Worm (Caenorhabditis elegans): Measurements from ENCODE around the gene Y17G9B.11.
A peak's percentile ranks its signal among the peaks of the same experiment; 100 is the strongest.

Gene Y17G9B.11

ce11 chrIV:4745422-4745821 lies 11.0 kb upstream of the Y17G9B.11 start, which contains the start of gene timm-17B.1:
TSS of gene timm-17B.1 (minus strand) at chrIV:4745492.
- TF ChIP-seq nhr-232 (tag; optimal IDR thresholded peaks at IDR 0.05) (no peak), nfya-1 (tag; optimal IDR thresholded peaks at IDR 0.05) (peak; percentile 35), gmeb-2 (tag; optimal IDR thresholded peaks at IDR 0.05) (no peak), ceh-24 (tag; optimal IDR thresholded peaks at IDR 0.05) (no peak), ceh-19 (GFP tag; optimal IDR thresholded peaks at IDR 0.05) (no peak), madf-2 (tag; optimal IDR thresholded peaks at IDR 0.05) (no peak), unc-55 (GFP tag; optimal IDR thresholded peaks at IDR 0.05) (no peak), pros-1 (tag; optimal IDR thresholded peaks at IDR 0.05) (no peak), ceh-14 (tag; optimal IDR thresholded peaks at IDR 0.05) (no peak), zip-5 (tag; optimal IDR thresholded peaks at IDR 0.05) (no peak), elt-2 (tag; optimal IDR thresholded peaks at IDR 0.05) (peak; percentile 42), pat-9 (tag; optimal IDR thresholded peaks at IDR 0.05) (no peak), hlh-30 (tag; optimal IDR thresholded peaks at IDR 0.05; ENCODE audit: insufficient read depth) (no peak), tbx-2 (tag; optimal IDR thresholded peaks at IDR 0.05) (no peak), npax-4 (tag; optimal IDR thresholded peaks at IDR 0.05) (no peak), unc-42 (tag; optimal IDR thresholded peaks at IDR 0.05) (no peak), dve-1 (tag; optimal IDR thresholded peaks at IDR 0.05) (no peak), elt-4 (tag; optimal IDR thresholded peaks at IDR 0.05) (no peak), ceh-34 (tag; optimal IDR thresholded peaks at IDR 0.05) (no peak), rnt-1 (tag; optimal IDR thresholded peaks at IDR 0.05) (no peak), ref-2 (tag; optimal IDR thresholded peaks at IDR 0.05) (no peak), sox-2 (GFP tag; IDR thresholded peaks at IDR 0.05) (no peak), pax-1 (tag; optimal IDR thresholded peaks at IDR 0.05) (no peak), hlh-13 (GFP tag; optimal IDR thresholded peaks at IDR 0.05) (no peak), che-1 (tag; optimal IDR thresholded peaks at IDR 0.05) (no peak), sox-4 (tag; optimal IDR thresholded peaks at IDR 0.05) (peak; percentile 6), ttx-3 (tag; optimal IDR thresholded peaks at IDR 0.05) (peak; percentile 36)

ce11 chrIV:4747553-4747952 lies 8.9 kb upstream of the Y17G9B.11 start, which contains the start of gene tctn-1:
TSS of gene tctn-1 (minus strand) at chrIV:4747832.
- TF ChIP-seq ceh-34 (tag; optimal IDR thresholded peaks at IDR 0.05) (no peak), npax-4 (tag; optimal IDR thresholded peaks at IDR 0.05) (no peak), ztf-16 (tag; optimal IDR thresholded peaks at IDR 0.05) (no peak), pha-2 (tag; optimal IDR thresholded peaks at IDR 0.05) (no peak), ceh-19 (GFP tag; optimal IDR thresholded peaks at IDR 0.05) (no peak), hlh-6 (tag; optimal IDR thresholded peaks at IDR 0.05) (no peak), unc-42 (tag; optimal IDR thresholded peaks at IDR 0.05) (no peak), ttx-3 (tag; optimal IDR thresholded peaks at IDR 0.05) (no peak), fkh-10 (GFP tag; optimal IDR thresholded peaks at IDR 0.05) (no peak), ceh-9 (tag; optimal IDR thresholded peaks at IDR 0.05) (no peak), zip-5 (tag; optimal IDR thresholded peaks at IDR 0.05) (no peak)

- no peak for TF ChIP-seq ttx-3 (tag; optimal IDR thresholded peaks at IDR 0.05)
- no peak for TF ChIP-seq fkh-6 (tag; optimal IDR thresholded peaks at IDR 0.05)
- TF ChIP-seq ceh-30 (tag; optimal IDR thresholded peaks at IDR 0.05): no peak
- peak; percentile 62 for TF ChIP-seq nfya-1 (tag; optimal IDR thresholded peaks at IDR 0.05)
- no peak for TF ChIP-seq hlh-13 (GFP tag; optimal IDR thresholded peaks at IDR 0.05)
- TF ChIP-seq ceh-48 (tag; optimal IDR thresholded peaks at IDR 0.05): no peak
- no peak for TF ChIP-seq C08G9.2 (tag; optimal IDR thresholded peaks at IDR 0.05)
- no peak for TF ChIP-seq ets-4 (tag; optimal IDR thresholded peaks at IDR 0.05)
- no peak for TF ChIP-seq elt-4 (tag; optimal IDR thresholded peaks at IDR 0.05)
- no peak for TF ChIP-seq hlh-6 (tag; optimal IDR thresholded peaks at IDR 0.05)
- TF ChIP-seq ceh-45 (GFP tag; IDR thresholded peaks at IDR 0.05): no peak
- TF ChIP-seq lin-11 (tag; optimal IDR thresholded peaks at IDR 0.05): no peak
- TF ChIP-seq hlh-30 (tag; optimal IDR thresholded peaks at IDR 0.05; ENCODE audit: insufficient read depth): no peak
- TF ChIP-seq ceh-6 (GFP tag; optimal IDR thresholded peaks at IDR 0.05): no peak
- TF ChIP-seq npax-4 (tag; optimal IDR thresholded peaks at IDR 0.05): no peak
- no peak for TF ChIP-seq pha-4 (tag; optimal IDR thresholded peaks at IDR 0.05)
- peak; percentile 6 for TF ChIP-seq pqm-1 (tag; optimal IDR thresholded peaks at IDR 0.05)
- TF ChIP-seq K09A11.1 (tag; optimal IDR thresholded peaks at IDR 0.05; ENCODE audit: insufficient read depth): no peak
- no peak for TF ChIP-seq tbx-7 (tag; optimal IDR thresholded peaks at IDR 0.05)
- no peak for TF ChIP-seq fax-1 (tag; optimal IDR thresholded peaks at IDR 0.05)
- peak; percentile 27 for TF ChIP-seq sdc-2 (tag; optimal IDR thresholded peaks at IDR 0.05)
- TF ChIP-seq ceh-34 (tag; optimal IDR thresholded peaks at IDR 0.05): peak; percentile 37
- TF ChIP-seq pat-9 (tag; optimal IDR thresholded peaks at IDR 0.05): no peak
- peak; percentile 7 for TF ChIP-seq ref-2 (tag; optimal IDR thresholded peaks at IDR 0.05)
- TF ChIP-seq dve-1 (tag; optimal IDR thresholded peaks at IDR 0.05): no peak
- no peak for TF ChIP-seq eyg-1 (tag; optimal IDR thresholded peaks at IDR 0.05)
- no peak for TF ChIP-seq madf-2 (tag; optimal IDR thresholded peaks at IDR 0.05)
These were observed 7.8 kb upstream of the Y17G9B.11 start, which contains the start of gene cyc-2.1 for ce11 chrIV:4748408-4749105. TSS of gene cyc-2.1 (minus strand) at chrIV:4749012.

All from whole organism, late embryonic.